Worm (Caenorhabditis elegans) whole organism, L4 larva: Measurements from ENCODE around the gene algn-6.

ENCODE experiments used
- F26F4.8 ChIP-seq: fragments of 200-800 bp; sonication (Bioruptor generic); conservative IDR thresholded peaks from 2 replicates; pipeline ENCODE4 v1.3.6; 2022; ENCODE audit warnings: missing genetic modification characterization, missing compliant biosample characterization
- F37D6.2 ChIP-seq: sonication (generic microtip); optimal IDR thresholded peaks from 2 replicates; lab custom pipeline; 2016; ENCODE audit warnings: mild to moderate bottlenecking, missing genetic modification characterization, missing compliant biosample characterization
- T20F7.1 ChIP-seq: fragments of 200-800 bp; sonication (Bioruptor generic); optimal IDR thresholded peaks from 2 replicates; lab custom pipeline; 2018; ENCODE audit warnings: mild to moderate bottlenecking, missing genetic modification characterization, missing compliant biosample characterization
- Y48G9A.11 ChIP-seq: fragments of 200-800 bp; sonication (Bioruptor generic); IDR thresholded peaks from 2 replicates; pipeline ENCODE4 v1.3.6; 2022; ENCODE audit warnings: missing genetic modification reagents, missing genetic modification characterization, missing compliant biosample characterization
- Y5F2A.4 ChIP-seq: fragments of 200-800 bp; sonication (Bioruptor generic); optimal IDR thresholded peaks from 2 replicates; lab custom pipeline; 2018; ENCODE audit warnings: mild to moderate bottlenecking, missing genetic modification characterization, missing compliant biosample characterization
- ZK337.2 ChIP-seq: fragments of 200-800 bp; sonication (Bioruptor generic); IDR thresholded peaks from 2 replicates; pipeline ENCODE4 v1.3.6; 2022; ENCODE audit warnings: missing genetic modification reagents, missing genetic modification characterization, missing compliant biosample characterization
- aha-1 ChIP-seq: fragments of 150-350 bp; peaks from one replicate; lab custom pipeline; 2014; ENCODE audit warnings: missing biosample characterization, missing genetic modification characterization
- aly-2 ChIP-seq: sonication (generic microtip); optimal IDR thresholded peaks from 2 replicates; lab custom pipeline; 2018; ENCODE audit warnings: missing biosample characterization, missing genetic modification characterization
- ceh-28 ChIP-seq: fragments of 150-350 bp; optimal IDR thresholded peaks from 2 replicates; lab custom pipeline; 2014; ENCODE audit warnings: missing biosample characterization, missing genetic modification reagents, missing genetic modification characterization
- ceh-44 ChIP-seq: fragments of 200-800 bp; sonication (Bioruptor generic); IDR thresholded peaks from 2 replicates; pipeline ENCODE4 v1.3.6; 2022; ENCODE audit warnings: missing genetic modification reagents, missing genetic modification characterization, missing compliant biosample characterization
- daf-12 ChIP-seq: fragments of 150-350 bp; optimal IDR thresholded peaks from 2 replicates; lab custom pipeline; 2014; ENCODE audit warnings: missing biosample characterization, missing genetic modification reagents, missing genetic modification characterization
- daf-16 ChIP-seq, 3 experiments: sonication (generic microtip); optimal IDR thresholded peaks; 2 replicates each; lab custom pipeline; 2016 to 2017; ENCODE audit warnings: missing genetic modification characterization in 3 of 3, missing genetic modification reagents in 3 of 3, mild to moderate bottlenecking in 2 of 3, missing compliant biosample characterization in 2 of 3, missing biosample characterization in 1 of 3, moderate library complexity in 1 of 3
- daf-19 ChIP-seq: fragments of 200-800 bp; sonication (Bioruptor generic); conservative IDR thresholded peaks from 2 replicates; pipeline ENCODE4 v1.3.6; 2022; ENCODE audit warnings: missing genetic modification characterization, missing compliant biosample characterization
- daf-8 ChIP-seq: fragments of 200-800 bp; sonication (Bioruptor generic); IDR thresholded peaks from 2 replicates; pipeline ENCODE4 v1.3.6; 2022; ENCODE audit warnings: missing genetic modification characterization, missing compliant biosample characterization
- dmd-6 ChIP-seq: fragments of 200-800 bp; sonication (Bioruptor generic); IDR thresholded peaks from 2 replicates; pipeline ENCODE4 v1.3.6; 2022; ENCODE audit warnings: missing genetic modification reagents, missing genetic modification characterization, missing compliant biosample characterization
- dmd-9 ChIP-seq: fragments of 200-800 bp; sonication (Bioruptor generic); IDR thresholded peaks from 2 replicates; pipeline ENCODE4 v1.3.6; 2022; ENCODE audit warnings: missing genetic modification reagents, missing genetic modification characterization, missing compliant biosample characterization
- dpl-1 ChIP-seq: fragments of 150-350 bp; optimal IDR thresholded peaks from 2 replicates; lab custom pipeline; 2014; ENCODE audit warnings: missing biosample characterization, missing genetic modification reagents, missing genetic modification characterization
- dve-1 ChIP-seq: sonication (generic microtip); optimal IDR thresholded peaks from 2 replicates; lab custom pipeline; 2017; ENCODE audit warnings: antibody characterized with exemption, mild to moderate bottlenecking, missing genetic modification characterization, missing compliant biosample characterization; ENCODE audit not compliant: insufficient read depth
- fkh-10 ChIP-seq: fragments of 150-350 bp; optimal IDR thresholded peaks from 2 replicates; lab custom pipeline; 2014; ENCODE audit warnings: missing biosample characterization, missing genetic modification reagents, missing genetic modification characterization
- gei-8 ChIP-seq: fragments of 200-800 bp; sonication (Bioruptor generic); optimal IDR thresholded peaks from 2 replicates; lab custom pipeline; 2018; ENCODE audit warnings: mild to moderate bottlenecking, missing genetic modification characterization, missing compliant biosample characterization
- hlh-11 ChIP-seq: fragments of 200-800 bp; sonication (Bioruptor generic); optimal IDR thresholded peaks from 2 replicates; lab custom pipeline; 2018; ENCODE audit warnings: mild to moderate bottlenecking, missing genetic modification characterization, missing compliant biosample characterization
- jun-1 ChIP-seq: fragments of 150-350 bp; optimal IDR thresholded peaks from 2 replicates; lab custom pipeline; 2014; ENCODE audit warnings: missing biosample characterization, missing genetic modification reagents, missing genetic modification characterization
- lin-1 ChIP-seq: fragments of 200-800 bp; sonication (Bioruptor generic); IDR thresholded peaks from 2 replicates; pipeline ENCODE4 v1.3.6; 2022; ENCODE audit warnings: missing genetic modification reagents, missing genetic modification characterization, missing compliant biosample characterization
- lin-13 ChIP-seq: fragments of 150-350 bp; optimal IDR thresholded peaks from 2 replicates; lab custom pipeline; 2014; ENCODE audit warnings: missing biosample characterization, missing genetic modification reagents, missing genetic modification characterization
- lin-38 ChIP-seq: fragments of 200-800 bp; sonication (Bioruptor generic); IDR thresholded peaks from 2 replicates; pipeline ENCODE4 v1.3.6; 2022; ENCODE audit warnings: missing genetic modification reagents, missing genetic modification characterization, missing compliant biosample characterization
- lir-3 ChIP-seq: sonication (generic microtip); optimal IDR thresholded peaks from 2 replicates; lab custom pipeline; 2016; ENCODE audit warnings: mild to moderate bottlenecking, missing genetic modification characterization, missing compliant biosample characterization
- madf-5 ChIP-seq, 2 experiments: fragments of 200-800 bp; sonication (Bioruptor generic); IDR thresholded peaks; 2 replicates each; pipeline ENCODE4 v1.3.6; 2022; ENCODE audit warnings: missing compliant biosample characterization in 2 of 2, missing genetic modification characterization in 2 of 2
- madf-9 ChIP-seq: fragments of 200-800 bp; sonication (Bioruptor generic); conservative IDR thresholded peaks from 2 replicates; pipeline ENCODE4 v1.3.6; 2022; ENCODE audit warnings: missing genetic modification reagents, missing genetic modification characterization, missing compliant biosample characterization
- mdt-29 ChIP-seq: fragments of 200-800 bp; sonication (Bioruptor generic); IDR thresholded peaks from 2 replicates; pipeline ENCODE4 v1.3.6; 2022; ENCODE audit warnings: missing genetic modification reagents, missing genetic modification characterization, missing compliant biosample characterization
- mes-2 ChIP-seq: sonication (generic microtip); optimal IDR thresholded peaks from 2 replicates; lab custom pipeline; 2016; ENCODE audit warnings: missing genotype, mild to moderate bottlenecking, missing genetic modification characterization, missing compliant biosample characterization; ENCODE audit not compliant: poor library complexity, severe bottlenecking
- nhr-111 ChIP-seq: fragments of 200-800 bp; sonication (Bioruptor generic); optimal IDR thresholded peaks from 2 replicates; lab custom pipeline; 2018; ENCODE audit warnings: mild to moderate bottlenecking, missing genetic modification characterization, missing compliant biosample characterization
- nhr-28 ChIP-seq: fragments of 150-350 bp; optimal IDR thresholded peaks from 2 replicates; lab custom pipeline; 2014; ENCODE audit warnings: missing biosample characterization, missing genetic modification characterization
- nhr-42 ChIP-seq: fragments of 200-800 bp; sonication (Bioruptor generic); IDR thresholded peaks from 2 replicates; pipeline ENCODE4 v1.3.6; 2022; ENCODE audit warnings: missing genetic modification characterization, missing compliant biosample characterization
- nhr-48 ChIP-seq: sonication (generic microtip); optimal IDR thresholded peaks from 2 replicates; lab custom pipeline; 2016; ENCODE audit warnings: mild to moderate bottlenecking, missing genetic modification characterization, missing compliant biosample characterization
- nhr-77 ChIP-seq: fragments of 150-350 bp; optimal IDR thresholded peaks from 2 replicates; lab custom pipeline; 2014; ENCODE audit warnings: missing biosample characterization, missing genetic modification characterization
- php-3 ChIP-seq: fragments of 200-800 bp; sonication (Bioruptor generic); IDR thresholded peaks from 2 replicates; pipeline ENCODE4 v1.3.6; 2022; ENCODE audit warnings: missing genetic modification reagents, missing genetic modification characterization, missing compliant biosample characterization
- rbr-2 ChIP-seq: sonication (generic microtip); optimal IDR thresholded peaks from 2 replicates; lab custom pipeline; 2016; ENCODE audit warnings: missing genotype, missing genetic modification characterization, missing compliant biosample characterization
- saeg-2 ChIP-seq: fragments of 200-800 bp; sonication (Bioruptor generic); IDR thresholded peaks from 2 replicates; pipeline ENCODE4 v1.3.6; 2022; ENCODE audit warnings: missing genetic modification reagents, missing genetic modification characterization, missing compliant biosample characterization
- sdz-12 ChIP-seq: fragments of 200-800 bp; sonication (Bioruptor generic); optimal IDR thresholded peaks from 2 replicates; lab custom pipeline; 2018; ENCODE audit warnings: mild to moderate bottlenecking, missing genetic modification characterization, missing compliant biosample characterization
- set-16 ChIP-seq: fragments of 200-800 bp; sonication (Bioruptor generic); IDR thresholded peaks from 2 replicates; pipeline ENCODE4 v1.3.6; 2022; ENCODE audit warnings: missing genetic modification reagents, missing genetic modification characterization, missing compliant biosample characterization
- snpc-4 ChIP-seq: fragments of 150-350 bp; optimal IDR thresholded peaks from 2 replicates; lab custom pipeline; 2014; ENCODE audit warnings: missing biosample characterization, missing genetic modification characterization
- spr-3 ChIP-seq: fragments of 200-800 bp; sonication (Bioruptor generic); optimal IDR thresholded peaks from 2 replicates; lab custom pipeline; 2018; ENCODE audit warnings: mild to moderate bottlenecking, missing genetic modification characterization, missing compliant biosample characterization
- tag-97 ChIP-seq: fragments of 200-800 bp; sonication (Bioruptor generic); IDR thresholded peaks from 2 replicates; pipeline ENCODE4 v1.3.6; 2022; ENCODE audit warnings: missing genetic modification characterization, missing compliant biosample characterization
- unc-62 ChIP-seq, 3 experiments: fragments of 150-350 bp in 1 of 3; sonication (generic microtip); optimal IDR thresholded peaks in 2 of 3; peaks in 1 of 3; 1 replicate in 1 of 3; 2 replicates in 2 of 3; lab custom pipeline; 2014 to 2017; ENCODE audit warnings: missing biosample characterization in 3 of 3, missing genetic modification characterization in 3 of 3, missing genetic modification reagents in 3 of 3, missing genotype in 1 of 3
- zag-1 ChIP-seq: fragments of 150-350 bp; optimal IDR thresholded peaks from 2 replicates; lab custom pipeline; 2014; ENCODE audit warnings: missing biosample characterization, missing genetic modification characterization
- zfp-2 ChIP-seq: sonication (generic microtip); optimal IDR thresholded peaks from 2 replicates; lab custom pipeline; 2016; ENCODE audit warnings: mild to moderate bottlenecking, missing genetic modification characterization, missing compliant biosample characterization
- zip-2 ChIP-seq: fragments of 150-350 bp; optimal IDR thresholded peaks from 2 replicates; lab custom pipeline; 2014; ENCODE audit warnings: missing biosample characterization, missing genetic modification characterization

algn-6 gene

ce11 chrII:8028246-8028694, 11.3 kb upstream of the algn-6 start (continued):
- TF ChIP-seq unc-62 (GFP tag; optimal IDR thresholded peaks at IDR 0.05 in 1 of 2; lab: Kevin White, UChicago) (peak in 1 of 2 experiments; percentile 99), unc-62 (tag; optimal IDR thresholded peaks at IDR 0.05; lab: Kevin White, UChicago) (no peak), F26F4.8 (GFP tag; lab: Robert Waterston, UW) (no peak), aha-1 (peak; percentile 99), rbr-2 (tag; lab: Kevin White, UChicago) (peak; percentile 97), aly-2 (no peak), fkh-10 (GFP tag; lab: Kevin White, UChicago) (peak; percentile 78), spr-3 (GFP tag; lab: Kevin White, UChicago) (no peak), madf-9 (peak; percentile 84; the same call in 1 of the 2 replicates), sdz-12 (GFP tag; lab: Kevin White, UChicago) (peak; percentile 50), ceh-44 (GFP tag; lab: Robert Waterston, UW) (peak; percentile 43; the same call in 1 of the 2 replicates), lin-38 (GFP tag; lab: Robert Waterston, UW) (peak; percentile 91), lir-3 (tag; lab: Kevin White, UChicago) (peak; percentile 98), tag-97 (GFP tag; lab: Robert Waterston, UW) (no peak), saeg-2 (GFP tag; lab: Robert Waterston, UW) (peak; percentile 84; the same call in 1 of the 2 replicates), T20F7.1 (peak; percentile 88), dpl-1 (GFP tag; lab: Kevin White, UChicago) (peak; percentile 70), madf-5 (GFP tag; IDR thresholded peaks at IDR 0.05; lab: Robert Waterston, UW) (no peak), ceh-28 (peak; percentile 48), gei-8 (peak; percentile 87), snpc-4 (tag; lab: Kevin White, UChicago) (no peak), set-16 (GFP tag; lab: Robert Waterston, UW) (peak; percentile 97), jun-1 (tag; lab: Kevin White, UChicago) (peak; percentile 67), daf-19 (GFP tag; lab: Robert Waterston, UW) (no peak), zag-1 (tag; lab: Kevin White, UChicago) (peak; percentile 6), daf-8 (GFP tag; lab: Robert Waterston, UW) (0 out of 2 replicates have a peak, but pooled peaks have one; percentile 15), daf-12 (tag; lab: Kevin White, UChicago) (no peak), ZK337.2 (GFP tag; lab: Robert Waterston, UW) (peak; percentile 43; the same call in 1 of the 2 replicates), nhr-42 (0 out of 2 replicates have a peak, but pooled peaks have one; percentile 62), zip-2 (tag; lab: Kevin White, UChicago) (peak; percentile 34), Y48G9A.11 (GFP tag; lab: Robert Waterston, UW) (0 out of 2 replicates have a peak, but pooled peaks have one; percentile 14), mdt-29 (GFP tag; lab: Robert Waterston, UW) (peak; percentile 76), lin-1 (peak; percentile 53; the same call in 1 of the 2 replicates), nhr-77 (tag; lab: Kevin White, UChicago) (peak; percentile 55), mes-2 (peak; percentile 74), Y5F2A.4 (no peak), lin-13 (GFP tag; lab: Kevin White, UChicago) (peak; percentile 86)
- TF ChIP-seq, all 104 proteins: peak for 69

ce11 chrII:8028730-8029129, 10.9 kb upstream of the algn-6 start:
- no peak for TF ChIP-seq nhr-111 (GFP tag; lab: Kevin White, UChicago)
- no peak for TF ChIP-seq F37D6.2 (tag; lab: Kevin White, UChicago)

ce11 chrII:8032657-8033056, 6.9 kb upstream of the algn-6 start, which contains the start of gene nrf-6:
Gene nrf-6, minus strand, starts transcription at chrII:8032708.
- TF ChIP-seq daf-16 (GFP tag; optimal IDR thresholded peaks at IDR 0.05; lab: Kevin White, UChicago) (peak in 1 of 2 experiments; percentile 11), daf-16 (tag; optimal IDR thresholded peaks at IDR 0.05; lab: Kevin White, UChicago) (peak; percentile 49), dve-1 (tag; lab: Kevin White, UChicago) (peak; percentile 74), zfp-2 (tag; lab: Kevin White, UChicago) (no peak), unc-62 (GFP tag; optimal IDR thresholded peaks at IDR 0.05 in 1 of 2; lab: Kevin White, UChicago) (no peak), unc-62 (tag; optimal IDR thresholded peaks at IDR 0.05; lab: Kevin White, UChicago) (no peak), nhr-42 (no peak), lir-3 (tag; lab: Kevin White, UChicago) (no peak), nhr-48 (tag; lab: Kevin White, UChicago) (peak; percentile 41), dmd-9 (GFP tag; lab: Robert Waterston, UW) (no peak), Y5F2A.4 (no peak), php-3 (GFP tag; lab: Robert Waterston, UW) (peak; percentile 46; the same call in 1 of the 2 replicates), dmd-6 (GFP tag; lab: Robert Waterston, UW) (peak; percentile 90), nhr-28 (tag; lab: Kevin White, UChicago) (peak; percentile 66), hlh-11 (tag; lab: Kevin White, UChicago) (peak; percentile 61), T20F7.1 (peak; percentile 10)
